Fruit fly (Drosophila melanogaster) S2 (cell line): ENCODE measurements around the gene mof.

Experiments used
- CG8478 ChIP-seq: fragments of >200 bp; optimal IDR thresholded peaks from 2 replicates; lab custom pipeline; 2018
- CTCF ChIP-seq, 2 experiments: fragments of >200 bp; optimal IDR thresholded peaks; 2 replicates each; lab custom pipeline; 2018

dm6 chrX:5884294-5884693, 7.6 kb upstream of the mof start:
- no peak for TF ChIP-seq CG8478 (lab: Kevin White, UChicago)
- no peak for TF ChIP-seq CTCF (optimal IDR thresholded peaks at IDR 0.05; lab: Kevin White, UChicago)
